Comparison of ENCODE assay signal across 2 fruit fly cellular contexts in genomic region chr3R:25046023-25046422, dm6.
TF ChIP-seq lines count a peak whose summit lies in the region.

TSS of gene CG11786 (plus strand) at chr3R:25046323.

- TF ChIP-seq CTCF in whole organism, embryonic (GFP tag; optimal IDR thresholded peaks at IDR 0.05; lab: Kevin White, UChicago): no peak

TF ChIP-seq in whole organism, embryonic, 481 proteins besides CTCF, POLR2A, EP300 and RAD21:
- TF ChIP-seq dmrt11E (tag; optimal IDR thresholded peaks at IDR 0.05; lab: Kevin White, UChicago) (no peak), vvl (GFP tag; IDR thresholded peaks at IDR 0.05; lab: Robert Waterston, UW) (peak; percentile 32; the same call in 1 of the 2 replicates), kni (GFP tag; optimal IDR thresholded peaks at IDR 0.05; lab: Kevin White, UChicago) (peak; percentile 45)

TF ChIP-seq in whole organism, prepupa, 60 proteins besides CTCF, POLR2A, EP300 and RAD21:
- TF ChIP-seq Blimp-1 (GFP tag; optimal IDR thresholded peaks at IDR 0.05; lab: Kevin White, UChicago) (peak; percentile 19), CG15336 (GFP tag; IDR thresholded peaks at IDR 0.05; lab: Robert Waterston, UW) (no peak)

Comparison
In these comparisons a context has a peak if more than half of its experiments do, and no peak if none do; other contexts are left out.
1. Of the 7 proteins assayed by ChIP-seq in both whole organism, embryonic and whole organism, prepupa: peak only in whole organism, embryonic: none; only in whole organism, prepupa: Blimp-1; in both: none; in neither: 6.